Worm (Caenorhabditis elegans) whole organism, L1 larva: Measurements from ENCODE around the gene gstk-1.
A peak's percentile ranks its signal among the peaks of the same experiment; 100 is the strongest.

Experiments
- F16B12.6 ChIP-seq: fragments of 150-350 bp; optimal IDR thresholded peaks from 2 replicates; lab custom pipeline; 2014; ENCODE audit warnings: missing biosample characterization, missing genetic modification characterization
- Y116A8C.19 ChIP-seq: sonication (generic microtip); optimal IDR thresholded peaks from 2 replicates; lab custom pipeline; 2016; ENCODE audit warnings: missing compliant biosample characterization, missing genetic modification characterization, borderline replicate concordance
- ama-1 ChIP-seq: fragments of 150-350 bp; optimal IDR thresholded peaks from 2 replicates; lab custom pipeline; 2014
- blmp-1 ChIP-seq: fragments of 150-350 bp; optimal IDR thresholded peaks from 2 replicates; lab custom pipeline; 2014; ENCODE audit warnings: missing biosample characterization, missing genetic modification characterization
- ceh-63 ChIP-seq: fragments of 200-800 bp; sonication (Bioruptor generic); optimal IDR thresholded peaks from 2 replicates; lab custom pipeline; 2018; ENCODE audit warnings: mild to moderate bottlenecking, missing genetic modification characterization, missing compliant biosample characterization
- ceh-82 ChIP-seq, 3 experiments: fragments of 150-350 bp in 1 of 3; sonication (generic microtip) in 2 of 3; optimal IDR thresholded peaks; 2 replicates each; lab custom pipeline; 2014 to 2017; ENCODE audit warnings: missing biosample characterization in 3 of 3, missing genetic modification characterization in 3 of 3
- ceh-90 ChIP-seq: sonication (generic microtip); optimal IDR thresholded peaks from 2 replicates; lab custom pipeline; 2016; ENCODE audit warnings: missing genetic modification characterization, missing compliant biosample characterization
- ces-1 ChIP-seq: fragments of 150-350 bp; optimal IDR thresholded peaks from 2 replicates; lab custom pipeline; 2014; ENCODE audit warnings: missing biosample characterization, missing genetic modification reagents, missing genetic modification characterization
- dpl-1 ChIP-seq, 3 experiments: fragments of 150-350 bp in 2 of 3; sonication (generic microtip) in 1 of 3; optimal IDR thresholded peaks; 2 replicates each; lab custom pipeline; 2014 to 2017; ENCODE audit warnings: missing biosample characterization in 3 of 3, missing genetic modification characterization in 3 of 3, missing genetic modification reagents in 3 of 3
- dsc-1 ChIP-seq: sonication (generic microtip); optimal IDR thresholded peaks from 2 replicates; lab custom pipeline; 2016; ENCODE audit warnings: mild to moderate bottlenecking, missing genetic modification characterization, missing compliant biosample characterization
- efl-1 ChIP-seq, 4 experiments: fragments of 150-350 bp; optimal IDR thresholded peaks in 3 of 4; peaks in 1 of 4; 1 replicate in 1 of 4; 2 replicates in 3 of 4; lab custom pipeline; 2014; ENCODE audit warnings: missing biosample characterization in 2 of 4, missing genetic modification characterization in 2 of 4, missing genetic modification reagents in 2 of 4
- egl-13 ChIP-seq: sonication (generic microtip); optimal IDR thresholded peaks from 2 replicates; lab custom pipeline; 2016; ENCODE audit warnings: missing genotype, missing genetic modification reagents, missing genetic modification characterization, missing compliant biosample characterization
- elt-2 ChIP-seq: sonication (generic microtip); optimal IDR thresholded peaks from 2 replicates; lab custom pipeline; 2016; ENCODE audit warnings: missing genetic modification characterization, mild to moderate bottlenecking, inconsistent platforms, missing compliant biosample characterization, missing genetic modification reagents
- fkh-10 ChIP-seq: sonication (generic microtip); optimal IDR thresholded peaks from 2 replicates; lab custom pipeline; 2017; ENCODE audit warnings: missing biosample characterization, missing genetic modification reagents, missing genetic modification characterization
- fkh-4 ChIP-seq: sonication (generic microtip); optimal IDR thresholded peaks from 2 replicates; lab custom pipeline; 2016; ENCODE audit warnings: missing compliant biosample characterization, missing genetic modification characterization, borderline replicate concordance
- grh-1 ChIP-seq: fragments of 200-800 bp; sonication (Bioruptor generic); IDR thresholded peaks from 2 replicates; pipeline ENCODE4 v1.3.6; 2022; ENCODE audit warnings: missing genetic modification reagents, missing genetic modification characterization, missing compliant biosample characterization
- hlh-17 ChIP-seq: fragments of 200-800 bp; sonication (Bioruptor generic); optimal IDR thresholded peaks from 2 replicates; lab custom pipeline; 2018; ENCODE audit warnings: missing genetic modification characterization, mild to moderate bottlenecking, missing compliant biosample characterization, moderate library complexity, borderline replicate concordance
- hlh-4 ChIP-seq: sonication (generic microtip); optimal IDR thresholded peaks from 2 replicates; lab custom pipeline; 2016; ENCODE audit warnings: mild to moderate bottlenecking, missing genetic modification characterization, missing compliant biosample characterization
- hpl-2 ChIP-seq: fragments of 150-350 bp; optimal IDR thresholded peaks from 2 replicates; lab custom pipeline; 2014; ENCODE audit warnings: missing biosample characterization, missing genetic modification reagents, missing genetic modification characterization
- irx-1 ChIP-seq: sonication (generic microtip); optimal IDR thresholded peaks from 2 replicates; lab custom pipeline; 2016; ENCODE audit warnings: missing genetic modification characterization, missing compliant biosample characterization
- jun-1 ChIP-seq: fragments of 150-350 bp; optimal IDR thresholded peaks from 2 replicates; lab custom pipeline; 2014; ENCODE audit warnings: missing biosample characterization, missing genetic modification reagents, missing genetic modification characterization
- lin-13 ChIP-seq: fragments of 150-350 bp; optimal IDR thresholded peaks from 2 replicates; lab custom pipeline; 2014; ENCODE audit warnings: missing biosample characterization, missing genetic modification reagents, missing genetic modification characterization
- lin-14 ChIP-seq: fragments of 200-800 bp; sonication (Bioruptor generic); optimal IDR thresholded peaks from 2 replicates; lab custom pipeline; 2018; ENCODE audit warnings: mild to moderate bottlenecking, missing genetic modification characterization, moderate library complexity, missing compliant biosample characterization
- lin-15B ChIP-seq: fragments of 150-350 bp; sonication (generic microtip); optimal IDR thresholded peaks from 3 replicates; lab custom pipeline; 2014; ENCODE audit warnings: missing biosample characterization, missing genetic modification characterization
- lin-35 ChIP-seq, 2 experiments: fragments of 150-350 bp; optimal IDR thresholded peaks; 2 replicates each; lab custom pipeline; 2014; ENCODE audit warnings: missing biosample characterization in 2 of 2, missing genetic modification characterization in 2 of 2, missing genetic modification reagents in 2 of 2
- lin-39 ChIP-seq: fragments of 150-350 bp; optimal IDR thresholded peaks from 2 replicates; lab custom pipeline; 2014; ENCODE audit warnings: missing biosample characterization, missing genetic modification reagents, missing genetic modification characterization
- mdl-1 ChIP-seq, 2 experiments: fragments of 150-350 bp; optimal IDR thresholded peaks; 2 replicates each; lab custom pipeline; 2014 to 2017; ENCODE audit warnings: missing biosample characterization in 2 of 2, missing genetic modification characterization in 2 of 2, inconsistent platforms in 1 of 2
- mef-2 ChIP-seq: fragments of 150-350 bp; optimal IDR thresholded peaks from 2 replicates; lab custom pipeline; 2014; ENCODE audit warnings: missing biosample characterization, missing genetic modification characterization
- nhr-11 ChIP-seq: fragments of 150-350 bp; optimal IDR thresholded peaks from 2 replicates; lab custom pipeline; 2014; ENCODE audit warnings: missing biosample characterization, missing genetic modification characterization
- nhr-12 ChIP-seq: sonication (generic microtip); optimal IDR thresholded peaks from 2 replicates; lab custom pipeline; 2017; ENCODE audit warnings: missing biosample characterization, missing genetic modification characterization
- nhr-19 ChIP-seq: fragments of 200-800 bp; sonication (Bioruptor generic); conservative IDR thresholded peaks from 2 replicates; pipeline ENCODE4 v1.3.6; 2022; ENCODE audit warnings: missing genetic modification characterization, missing compliant biosample characterization
- nhr-20 ChIP-seq: sonication (generic microtip); optimal IDR thresholded peaks from 2 replicates; lab custom pipeline; 2016; ENCODE audit warnings: mild to moderate bottlenecking, missing genetic modification characterization, missing compliant biosample characterization
- nhr-237 ChIP-seq: fragments of 150-350 bp; optimal IDR thresholded peaks from 2 replicates; lab custom pipeline; 2014; ENCODE audit warnings: missing biosample characterization, missing genetic modification characterization
- nhr-28 ChIP-seq: fragments of 150-350 bp; optimal IDR thresholded peaks from 2 replicates; lab custom pipeline; 2014; ENCODE audit warnings: missing biosample characterization, missing genetic modification characterization
- nhr-76 ChIP-seq: sonication (generic microtip); optimal IDR thresholded peaks from 2 replicates; lab custom pipeline; 2017; ENCODE audit warnings: missing biosample characterization, missing genetic modification characterization
- nhr-77 ChIP-seq: fragments of 150-350 bp; optimal IDR thresholded peaks from 2 replicates; lab custom pipeline; 2014; ENCODE audit warnings: missing biosample characterization, missing genetic modification characterization
- nhr-84 ChIP-seq: sonication (generic microtip); optimal IDR thresholded peaks from 2 replicates; lab custom pipeline; 2017; ENCODE audit warnings: missing biosample characterization, missing genetic modification characterization
- nhr-85 ChIP-seq: sonication (generic microtip); peaks from one replicate; lab custom pipeline; 2016; ENCODE audit warnings: missing genetic modification characterization, inconsistent platforms, missing compliant biosample characterization
- pag-3 ChIP-seq: sonication (generic microtip); optimal IDR thresholded peaks from 2 replicates; lab custom pipeline; 2017; ENCODE audit warnings: missing genetic modification characterization, mild to moderate bottlenecking, missing compliant biosample characterization, antibody characterized with exemption, borderline replicate concordance; ENCODE audit not compliant: insufficient read depth
- pax-3 ChIP-seq: fragments of 200-800 bp; sonication (Bioruptor generic); optimal IDR thresholded peaks from 2 replicates; lab custom pipeline; 2018; ENCODE audit warnings: mild to moderate bottlenecking, missing genetic modification characterization, moderate library complexity, missing compliant biosample characterization
- pqm-1 ChIP-seq: sonication (generic microtip); optimal IDR thresholded peaks from 3 replicates; lab custom pipeline; 2017; ENCODE audit warnings: missing biosample characterization, missing genetic modification characterization
- skn-1 ChIP-seq: fragments of 150-350 bp; optimal IDR thresholded peaks from 2 replicates; lab custom pipeline; 2014; ENCODE audit warnings: missing biosample characterization, missing genetic modification characterization
- snpc-4 ChIP-seq: fragments of 150-350 bp; optimal IDR thresholded peaks from 2 replicates; lab custom pipeline; 2014; ENCODE audit warnings: missing biosample characterization, missing genetic modification characterization
- snu-23 ChIP-seq: sonication (generic microtip); optimal IDR thresholded peaks from 2 replicates; lab custom pipeline; 2016; ENCODE audit warnings: missing genetic modification characterization, missing compliant biosample characterization
- sox-4 ChIP-seq: sonication (generic microtip); optimal IDR thresholded peaks from 2 replicates; lab custom pipeline; 2016; ENCODE audit warnings: missing genetic modification characterization, missing compliant biosample characterization
- sup-37 ChIP-seq: fragments of 200-800 bp; sonication (Bioruptor generic); optimal IDR thresholded peaks from 2 replicates; lab custom pipeline; 2018; ENCODE audit warnings: mild to moderate bottlenecking, missing genetic modification characterization, missing compliant biosample characterization
- tbx-2 ChIP-seq: sonication (generic microtip); optimal IDR thresholded peaks from 2 replicates; lab custom pipeline; 2016; ENCODE audit warnings: missing genetic modification characterization, missing compliant biosample characterization
- tlp-1 ChIP-seq: fragments of 150-350 bp; optimal IDR thresholded peaks from 2 replicates; lab custom pipeline; 2014; ENCODE audit warnings: missing biosample characterization, missing genetic modification characterization
- unc-30 ChIP-seq: sonication (generic microtip); optimal IDR thresholded peaks from 2 replicates; lab custom pipeline; 2017; ENCODE audit warnings: missing biosample characterization, missing genetic modification characterization
- unc-98 ChIP-seq: fragments of 200-800 bp; sonication (Bioruptor generic); IDR thresholded peaks from 2 replicates; pipeline ENCODE4 v1.3.6; 2022; ENCODE audit warnings: missing genetic modification characterization, missing compliant biosample characterization
- xbp-1 ChIP-seq: sonication (generic microtip); optimal IDR thresholded peaks from 2 replicates; lab custom pipeline; 2016; ENCODE audit warnings: missing genetic modification characterization, missing compliant biosample characterization
- zag-1 ChIP-seq: fragments of 150-350 bp; optimal IDR thresholded peaks from 2 replicates; lab custom pipeline; 2014; ENCODE audit warnings: missing biosample characterization, missing genetic modification characterization
- ztf-4 ChIP-seq: fragments of 150-350 bp; optimal IDR thresholded peaks from 2 replicates; lab custom pipeline; 2014; ENCODE audit warnings: missing biosample characterization, missing genetic modification characterization

The gstk-1 gene

ce11 chrII:9619402-9619862 is 37.1 kb upstream of the gstk-1 start:
- TF ChIP-seq ceh-90 (tag; lab: Kevin White, UChicago), result no peak
- TF ChIP-seq dpl-1 (GFP tag; optimal IDR thresholded peaks at IDR 0.05; lab: Kevin White, UChicago), result peak in 1 of 3 experiments; percentile 17
- TF ChIP-seq F16B12.6 (tag; lab: Kevin White, UChicago), result no peak
- TF ChIP-seq Y116A8C.19, result no peak
- TF ChIP-seq fkh-4, result no peak
- peak in 1 of 2 experiments; percentile 70 for TF ChIP-seq mdl-1 (tag; optimal IDR thresholded peaks at IDR 0.05; lab: Kevin White, UChicago)
- TF ChIP-seq skn-1 (tag; lab: Kevin White, UChicago), result peak; percentile 32
- TF ChIP-seq hlh-17 (GFP tag; lab: Kevin White, UChicago), result no peak
- TF ChIP-seq nhr-20 (tag; lab: Kevin White, UChicago), result peak; percentile 72
- peak; percentile 61 for TF ChIP-seq nhr-19
- no peak for TF ChIP-seq snpc-4 (tag; lab: Kevin White, UChicago)
- peak; percentile 62 for TF ChIP-seq elt-2 (tag; lab: Kevin White, UChicago)
- peak; percentile 25 for TF ChIP-seq xbp-1 (tag; lab: Kevin White, UChicago)
- no peak for TF ChIP-seq lin-15B (tag; lab: Kevin White, UChicago)
- peak; percentile 40 for TF ChIP-seq dsc-1
- TF ChIP-seq ama-1 (lab: Kevin White, UChicago), result peak; percentile 81
- TF ChIP-seq jun-1 (tag; lab: Kevin White, UChicago), result peak; percentile 59
- no peak for TF ChIP-seq egl-13 (tag; lab: Kevin White, UChicago)
- no peak for TF ChIP-seq nhr-12 (tag; lab: Kevin White, UChicago)
- peak; percentile 0 for TF ChIP-seq tbx-2
- TF ChIP-seq lin-39 (tag; lab: Kevin White, UChicago), result no peak
- TF ChIP-seq lin-13 (GFP tag; lab: Kevin White, UChicago), result no peak
- no peak for TF ChIP-seq ztf-4 (tag; lab: Kevin White, UChicago)
- peak in 2 of 3 experiments; percentile 18 to 35 for TF ChIP-seq ceh-82 (tag; optimal IDR thresholded peaks at IDR 0.05; lab: Kevin White, UChicago)
- TF ChIP-seq snu-23, result peak; percentile 79
- TF ChIP-seq nhr-11 (tag; lab: Kevin White, UChicago), result no peak
- TF ChIP-seq efl-1 (optimal IDR thresholded peaks at IDR 0.05; lab: Kevin White, UChicago), result peak; percentile 33 to 43
- no peak for TF ChIP-seq efl-1 (GFP tag; optimal IDR thresholded peaks at IDR 0.05 in 1 of 2; lab: Kevin White, UChicago)
- peak; percentile 79 for TF ChIP-seq blmp-1
- no peak for TF ChIP-seq hpl-2 (GFP tag; lab: Kevin White, UChicago)
- no peak for TF ChIP-seq nhr-77 (tag; lab: Kevin White, UChicago)
- TF ChIP-seq mef-2 (tag; lab: Kevin White, UChicago), result no peak
- TF ChIP-seq ces-1 (GFP tag; lab: Kevin White, UChicago), result no peak
- no peak for TF ChIP-seq ceh-63 (GFP tag; lab: Kevin White, UChicago)
- TF ChIP-seq sox-4 (tag; lab: Kevin White, UChicago), result no peak
- no peak for TF ChIP-seq irx-1 (tag; lab: Kevin White, UChicago)
- TF ChIP-seq unc-98, result no peak
- TF ChIP-seq grh-1 (GFP tag; lab: Robert Waterston, UW), result no peak
- no peak for TF ChIP-seq nhr-237 (tag; lab: Kevin White, UChicago)
- TF ChIP-seq sup-37, result no peak
- TF ChIP-seq pqm-1 (tag; lab: Kevin White, UChicago), result no peak
- no peak for TF ChIP-seq nhr-76
- peak; percentile 87 for TF ChIP-seq nhr-85 (tag; lab: Kevin White, UChicago)
- no peak for TF ChIP-seq hlh-4 (tag; lab: Kevin White, UChicago)
- no peak for TF ChIP-seq zag-1 (tag; lab: Kevin White, UChicago)
- no peak for TF ChIP-seq tlp-1 (tag; lab: Kevin White, UChicago)
- no peak for TF ChIP-seq unc-30
- TF ChIP-seq fkh-10 (GFP tag; lab: Kevin White, UChicago), result no peak
- no peak for TF ChIP-seq pax-3 (tag; lab: Kevin White, UChicago)
- TF ChIP-seq lin-35 (GFP tag; optimal IDR thresholded peaks at IDR 0.05; lab: Kevin White, UChicago), result peak; percentile 4 to 64
- no peak for TF ChIP-seq nhr-84
- TF ChIP-seq pag-3 (tag; lab: Kevin White, UChicago), result no peak
- TF ChIP-seq nhr-28, result no peak
- TF ChIP-seq lin-14 (GFP tag; lab: Kevin White, UChicago), result peak; percentile 87
